Fruit fly (Drosophila melanogaster): ENCODE results near the gene Ndc80.

DNA sequence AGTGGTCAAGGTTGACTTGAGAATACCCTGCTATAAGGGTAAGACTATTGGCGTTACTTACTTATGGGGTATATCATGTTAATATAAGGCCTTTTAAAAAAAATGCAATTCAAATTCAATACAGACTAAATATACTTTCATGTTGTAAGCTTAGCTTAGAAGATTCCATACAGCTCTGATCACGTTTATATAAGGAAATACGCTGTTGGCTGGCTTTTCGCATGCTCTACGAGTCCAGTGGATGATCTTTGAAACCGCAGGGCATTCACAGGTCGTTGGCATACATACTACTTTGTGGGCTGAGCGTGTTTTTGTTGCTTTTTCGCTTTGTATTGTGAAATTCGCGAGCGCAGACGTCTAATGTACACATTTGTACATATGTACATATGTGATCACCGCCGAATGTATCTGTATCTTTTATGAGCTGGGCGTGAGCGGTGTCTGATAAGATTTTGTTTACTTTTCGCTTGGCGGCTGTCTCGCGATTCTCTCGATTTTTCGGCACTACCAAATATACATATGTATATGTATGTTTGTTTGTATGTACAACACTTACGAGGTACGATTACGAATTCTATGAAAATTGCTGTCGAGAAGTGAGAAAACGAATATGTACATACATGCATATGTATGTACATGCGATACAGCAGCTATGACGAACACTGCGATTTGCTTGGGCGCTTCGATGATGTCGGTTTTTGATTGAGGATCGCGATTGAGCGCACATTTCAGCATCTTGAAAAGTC lies 22.6 kb upstream of the Ndc80 start:
- TF ChIP-seq ttk (optimal IDR thresholded peaks at IDR 0.05) (no peak), h (optimal IDR thresholded peaks at IDR 0.05) (no peak), Sin3A (optimal IDR thresholded peaks at IDR 0.05) (no peak), psq (optimal IDR thresholded peaks at IDR 0.05) (no peak)

Measured in Kc167 (cell line).